Worm (Caenorhabditis elegans) whole organism, early embryonic: Measurements from ENCODE around the gene cks-1.

ENCODE experiments used
- B0310.2 ChIP-seq: sonication (generic microtip); optimal IDR thresholded peaks from 2 replicates; lab custom pipeline; 2016; ENCODE audit warnings: mild to moderate bottlenecking, missing genetic modification characterization, missing compliant biosample characterization
- F13C5.2 ChIP-seq: sonication (generic microtip); optimal IDR thresholded peaks from 2 replicates; lab custom pipeline; 2017; ENCODE audit warnings: mild to moderate bottlenecking, missing genetic modification characterization, inconsistent platforms, missing compliant biosample characterization
- aly-1 ChIP-seq: sonication (generic microtip); optimal IDR thresholded peaks from 2 replicates; lab custom pipeline; 2016; ENCODE audit warnings: missing genetic modification characterization, missing compliant biosample characterization
- ama-1 ChIP-seq: fragments of 150-350 bp; optimal IDR thresholded peaks from 2 replicates; lab custom pipeline; 2014
- ceh-13 ChIP-seq: fragments of 200-800 bp; sonication (Bioruptor generic); optimal IDR thresholded peaks from 2 replicates; lab custom pipeline; 2018; ENCODE audit warnings: mild to moderate bottlenecking, missing genetic modification characterization, missing compliant biosample characterization
- ceh-36 ChIP-seq: sonication (generic microtip); optimal IDR thresholded peaks from 2 replicates; lab custom pipeline; 2016; ENCODE audit warnings: missing genetic modification characterization, inconsistent platforms, missing compliant biosample characterization
- ets-7 ChIP-seq: sonication (generic microtip); optimal IDR thresholded peaks from 2 replicates; lab custom pipeline; 2016; ENCODE audit warnings: missing genotype, missing genetic modification characterization, missing compliant biosample characterization
- flt-1 ChIP-seq: fragments of 200-800 bp; sonication (Bioruptor generic); IDR thresholded peaks from 2 replicates; pipeline ENCODE4 v1.3.6; 2022; ENCODE audit warnings: missing genetic modification characterization, missing compliant biosample characterization
- hmbx-1 ChIP-seq: sonication (generic microtip); optimal IDR thresholded peaks from 2 replicates; lab custom pipeline; 2016; ENCODE audit warnings: mild to moderate bottlenecking, missing genetic modification characterization, missing compliant biosample characterization
- hmg-4 ChIP-seq: fragments of 200-800 bp; sonication (Bioruptor generic); optimal IDR thresholded peaks from 2 replicates; lab custom pipeline; 2018; ENCODE audit warnings: mild to moderate bottlenecking, missing genetic modification characterization, missing compliant biosample characterization
- hnd-1 ChIP-seq: sonication (generic microtip); optimal IDR thresholded peaks from 2 replicates; lab custom pipeline; 2016; ENCODE audit warnings: missing genetic modification characterization, missing compliant biosample characterization
- pes-1 ChIP-seq: fragments of 200-800 bp; sonication (Bioruptor generic); IDR thresholded peaks from 2 replicates; pipeline ENCODE4 v1.3.6; 2022; ENCODE audit warnings: missing genetic modification reagents, missing genetic modification characterization, missing compliant biosample characterization
- scrt-1 ChIP-seq: fragments of 200-800 bp; sonication (Bioruptor generic); IDR thresholded peaks from 2 replicates; pipeline ENCODE4 v1.3.6; 2022; ENCODE audit warnings: missing genetic modification characterization, missing compliant biosample characterization
- sea-1 ChIP-seq: fragments of 200-800 bp; sonication (Bioruptor generic); conservative IDR thresholded peaks from 2 replicates; pipeline ENCODE4 v1.3.6; 2022; ENCODE audit warnings: missing genetic modification characterization, missing compliant biosample characterization
- tbx-11 ChIP-seq: fragments of 200-800 bp; sonication (Bioruptor generic); IDR thresholded peaks from 2 replicates; pipeline ENCODE4 v1.3.6; 2022; ENCODE audit warnings: missing genetic modification characterization, missing compliant biosample characterization
- tbx-37 ChIP-seq: fragments of 200-800 bp; sonication (Bioruptor generic); conservative IDR thresholded peaks from 2 replicates; pipeline ENCODE4 v1.3.6; 2022; ENCODE audit warnings: missing genetic modification reagents, missing genetic modification characterization, missing compliant biosample characterization
- tra-4 ChIP-seq: sonication (generic microtip); optimal IDR thresholded peaks from 2 replicates; lab custom pipeline; 2017; ENCODE audit warnings: missing genetic modification characterization, missing compliant biosample characterization

cks-1 gene

DNA sequence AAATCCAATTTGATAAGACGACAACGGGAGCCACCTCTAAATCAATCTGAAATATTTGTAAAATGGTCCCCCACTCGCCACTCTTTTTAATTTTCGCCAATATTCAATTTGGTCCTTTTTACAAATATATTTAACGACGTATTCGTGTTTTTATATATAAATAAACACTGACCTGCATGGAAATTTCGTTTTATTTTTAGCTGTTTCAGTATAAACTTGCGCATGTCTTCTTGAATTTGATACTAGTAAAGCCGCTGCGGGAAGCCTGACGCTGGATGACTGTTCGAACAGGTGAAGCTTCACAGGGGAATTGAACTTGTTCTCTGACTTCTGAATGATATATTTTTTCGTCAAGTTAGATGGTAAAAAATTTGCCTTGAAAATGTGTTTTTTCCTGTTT is 827 bp downstream of the cks-1 start:
- TF ChIP-seq ceh-36 (tag; lab: Kevin White, UChicago) (no peak), tbx-37 (GFP tag; lab: Robert Waterston, UW) (no peak), aly-1 (no peak), tra-4 (no peak), B0310.2 (tag; lab: Kevin White, UChicago) (no peak), ceh-13 (GFP tag; lab: Kevin White, UChicago) (no peak), F13C5.2 (tag; lab: Kevin White, UChicago) (no peak), flt-1 (GFP tag; lab: Robert Waterston, UW) (no peak)

DNA sequence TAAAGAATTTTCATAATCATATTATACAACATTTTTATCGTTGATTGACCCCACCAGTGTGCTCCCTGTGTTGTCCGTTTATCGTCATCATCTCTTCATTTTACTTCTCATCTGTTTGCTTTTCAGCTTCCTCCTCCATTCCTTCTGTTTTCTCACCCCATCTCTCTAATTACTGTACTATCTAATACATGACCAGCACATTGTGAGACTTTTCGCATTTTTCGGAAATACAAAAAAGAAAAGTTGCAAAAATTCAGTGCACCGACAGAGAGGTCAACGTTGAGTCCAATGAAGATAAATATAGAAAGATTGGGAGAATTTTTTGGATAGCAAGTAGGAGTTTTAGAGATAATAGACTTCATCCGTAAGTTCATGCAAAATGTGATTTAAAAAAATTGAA is 6.2 kb downstream of the cks-1 start:
- TF ChIP-seq scrt-1 = no peak
- TF ChIP-seq sea-1 = no peak
- TF ChIP-seq ets-7 (tag; lab: Kevin White, UChicago) = no peak
- TF ChIP-seq pes-1 = no peak
- TF ChIP-seq ama-1 = no peak
- no peak for TF ChIP-seq ceh-36 (tag; lab: Kevin White, UChicago)
- TF ChIP-seq flt-1 (GFP tag; lab: Robert Waterston, UW) = no peak
- no peak for TF ChIP-seq hmbx-1 (tag; lab: Kevin White, UChicago)
- TF ChIP-seq ceh-13 (GFP tag; lab: Kevin White, UChicago) = no peak
- TF ChIP-seq tbx-37 (GFP tag; lab: Robert Waterston, UW) = no peak
- TF ChIP-seq F13C5.2 (tag; lab: Kevin White, UChicago) = no peak
- no peak for TF ChIP-seq hmg-4
- no peak for TF ChIP-seq tra-4

DNA sequence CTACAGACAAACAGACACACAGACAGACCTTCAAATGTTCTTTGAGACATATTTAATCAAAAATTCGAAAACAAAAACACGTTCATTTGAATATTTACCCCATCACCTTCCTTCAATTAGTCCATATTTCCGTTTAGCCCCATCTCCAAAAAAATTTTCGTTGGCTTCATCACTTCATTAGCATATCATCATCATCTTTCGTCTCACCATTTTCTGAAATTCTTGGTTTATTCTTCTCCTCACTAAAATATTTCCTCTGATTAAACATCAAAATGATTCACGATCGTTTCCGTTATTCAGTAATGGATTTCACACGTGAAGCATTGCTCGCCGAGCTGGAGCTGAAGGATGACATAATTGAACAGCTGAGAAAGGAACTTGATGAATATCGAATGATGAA is 6.9 kb downstream of the cks-1 start, which contains the start of gene pkg-2:
pkg-2 (plus strand) TSS at position 301 of the 400 bp plus-strand sequence.
- no peak for TF ChIP-seq F13C5.2 (tag; lab: Kevin White, UChicago)
- TF ChIP-seq hnd-1 (tag; lab: Kevin White, UChicago) = no peak
- TF ChIP-seq ceh-13 (GFP tag; lab: Kevin White, UChicago) = no peak
- no peak for TF ChIP-seq hmg-4
- no peak for TF ChIP-seq ets-7 (tag; lab: Kevin White, UChicago)
- no peak for TF ChIP-seq flt-1 (GFP tag; lab: Robert Waterston, UW)
- TF ChIP-seq tbx-37 (GFP tag; lab: Robert Waterston, UW) = no peak
- TF ChIP-seq tbx-11 = no peak
- no peak for TF ChIP-seq ama-1
- no peak for TF ChIP-seq B0310.2 (tag; lab: Kevin White, UChicago)
- no peak for TF ChIP-seq hmbx-1 (tag; lab: Kevin White, UChicago)
- no peak for TF ChIP-seq ceh-36 (tag; lab: Kevin White, UChicago)
- no peak for TF ChIP-seq aly-1
- no peak for TF ChIP-seq scrt-1
- no peak for TF ChIP-seq sea-1
- no peak for TF ChIP-seq tra-4
- no peak for TF ChIP-seq pes-1

DNA sequence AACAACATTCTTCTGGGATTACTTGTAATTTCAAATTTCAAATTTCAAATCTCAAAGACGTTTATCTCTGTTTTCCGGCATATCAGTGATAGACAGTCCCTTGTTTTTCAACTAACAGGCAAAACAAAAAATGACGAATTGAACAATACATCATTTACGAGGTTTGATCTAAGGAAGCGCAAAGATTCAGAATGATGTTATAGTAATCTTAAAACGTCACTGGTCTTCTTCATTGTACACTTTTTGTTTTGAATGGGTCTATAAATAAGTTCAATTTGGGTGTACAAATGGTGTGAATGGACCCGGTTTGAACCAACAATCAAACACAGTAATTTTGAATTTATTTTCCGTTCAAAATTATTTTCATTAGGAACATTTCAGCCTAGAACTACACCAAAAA is 10.3 kb downstream of the cks-1 start:
- no peak for TF ChIP-seq F13C5.2 (tag; lab: Kevin White, UChicago)
- TF ChIP-seq aly-1 = no peak
- TF ChIP-seq hmg-4 = no peak
- no peak for TF ChIP-seq tra-4
- no peak for TF ChIP-seq pes-1
- no peak for TF ChIP-seq flt-1 (GFP tag; lab: Robert Waterston, UW)
- TF ChIP-seq ceh-13 (GFP tag; lab: Kevin White, UChicago) = no peak
- TF ChIP-seq hmbx-1 (tag; lab: Kevin White, UChicago) = no peak
- no peak for TF ChIP-seq B0310.2 (tag; lab: Kevin White, UChicago)
- TF ChIP-seq sea-1 = no peak
- no peak for TF ChIP-seq scrt-1
- TF ChIP-seq tbx-11 = no peak
- TF ChIP-seq ceh-36 (tag; lab: Kevin White, UChicago) = no peak
- no peak for TF ChIP-seq ama-1
- TF ChIP-seq tbx-37 (GFP tag; lab: Robert Waterston, UW) = no peak
- no peak for TF ChIP-seq ets-7 (tag; lab: Kevin White, UChicago)
- TF ChIP-seq hnd-1 (tag; lab: Kevin White, UChicago) = no peak

DNA sequence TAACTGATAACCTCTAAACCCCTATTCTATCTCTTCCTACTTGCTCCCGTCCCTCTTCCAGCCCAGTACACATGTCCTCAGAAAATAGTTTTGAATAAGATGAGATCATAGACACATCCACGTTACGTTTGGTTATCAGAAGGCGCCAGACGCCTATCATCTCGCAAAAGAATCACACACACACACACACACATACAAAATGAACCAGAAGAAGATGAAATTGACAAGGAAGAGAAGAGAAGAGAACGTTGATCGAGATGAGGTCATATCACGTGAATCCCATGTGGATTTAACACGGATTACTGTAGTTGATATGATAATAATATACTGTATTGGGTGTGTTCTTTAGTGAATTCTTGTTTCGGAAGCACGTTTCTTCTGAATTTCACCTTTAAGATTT is 12.3 kb downstream of the cks-1 start:
- no peak for TF ChIP-seq sea-1
- no peak for TF ChIP-seq aly-1
- TF ChIP-seq scrt-1 = no peak
- TF ChIP-seq pes-1 = no peak
- TF ChIP-seq ceh-36 (tag; lab: Kevin White, UChicago) = no peak
- no peak for TF ChIP-seq tbx-37 (GFP tag; lab: Robert Waterston, UW)
- TF ChIP-seq tbx-11 = no peak
- TF ChIP-seq hmg-4 = no peak
- TF ChIP-seq B0310.2 (tag; lab: Kevin White, UChicago) = no peak
- TF ChIP-seq F13C5.2 (tag; lab: Kevin White, UChicago) = no peak

DNA sequence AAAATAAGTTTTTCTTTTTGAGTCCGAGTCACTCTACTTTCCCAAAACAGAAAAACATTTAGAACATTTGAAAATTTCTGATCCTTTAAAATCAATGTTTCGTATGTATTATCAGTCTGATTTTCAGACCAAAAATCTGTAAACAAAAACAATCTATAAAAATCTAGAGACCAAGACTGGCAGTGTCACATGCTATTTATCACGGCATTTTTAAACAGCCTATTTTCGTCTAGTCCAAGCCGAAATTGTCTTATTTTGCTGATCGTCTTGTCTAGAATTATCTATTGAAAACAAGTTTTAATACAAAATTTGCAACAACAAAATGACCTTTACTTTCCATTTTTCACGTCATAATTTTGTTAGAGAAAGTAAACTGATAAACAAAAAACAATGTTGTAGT is 12.9 kb downstream of the cks-1 start:
- TF ChIP-seq hmg-4 (no peak), tbx-11 (no peak), tbx-37 (GFP tag; lab: Robert Waterston, UW) (no peak), ceh-36 (tag; lab: Kevin White, UChicago) (no peak), scrt-1 (no peak), hmbx-1 (tag; lab: Kevin White, UChicago) (no peak), F13C5.2 (tag; lab: Kevin White, UChicago) (no peak), ceh-13 (GFP tag; lab: Kevin White, UChicago) (no peak), B0310.2 (tag; lab: Kevin White, UChicago) (no peak), ama-1 (no peak), pes-1 (no peak), aly-1 (no peak)

DNA sequence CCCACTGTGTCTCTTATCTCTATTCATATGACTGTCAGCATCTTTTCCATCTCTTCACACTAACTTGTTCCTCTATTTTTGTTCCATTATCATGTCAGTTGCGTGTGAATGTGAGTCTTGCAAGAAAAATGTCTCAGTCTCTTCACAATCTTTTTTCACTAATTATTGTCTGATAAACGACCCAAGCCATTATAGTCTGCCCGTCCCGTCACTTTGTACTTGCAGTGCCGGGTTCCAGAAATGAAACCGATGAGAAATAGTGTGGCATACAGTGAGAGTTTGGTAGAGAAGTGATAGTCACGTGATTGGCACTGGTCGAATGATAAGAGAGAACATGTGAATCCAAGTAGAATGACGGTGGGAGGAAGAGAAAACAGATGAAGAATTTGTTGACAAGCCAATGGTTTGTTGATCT is 13.9 kb downstream of the cks-1 start:
- TF ChIP-seq pes-1 = no peak
- TF ChIP-seq tra-4 = no peak
- no peak for TF ChIP-seq hnd-1 (tag; lab: Kevin White, UChicago)
- no peak for TF ChIP-seq B0310.2 (tag; lab: Kevin White, UChicago)
- TF ChIP-seq ama-1 = no peak
- no peak for TF ChIP-seq tbx-11
- TF ChIP-seq ceh-36 (tag; lab: Kevin White, UChicago) = no peak
- no peak for TF ChIP-seq F13C5.2 (tag; lab: Kevin White, UChicago)
- no peak for TF ChIP-seq ets-7 (tag; lab: Kevin White, UChicago)
- TF ChIP-seq flt-1 (GFP tag; lab: Robert Waterston, UW) = no peak
- TF ChIP-seq scrt-1 = no peak
- TF ChIP-seq aly-1 = no peak

DNA sequence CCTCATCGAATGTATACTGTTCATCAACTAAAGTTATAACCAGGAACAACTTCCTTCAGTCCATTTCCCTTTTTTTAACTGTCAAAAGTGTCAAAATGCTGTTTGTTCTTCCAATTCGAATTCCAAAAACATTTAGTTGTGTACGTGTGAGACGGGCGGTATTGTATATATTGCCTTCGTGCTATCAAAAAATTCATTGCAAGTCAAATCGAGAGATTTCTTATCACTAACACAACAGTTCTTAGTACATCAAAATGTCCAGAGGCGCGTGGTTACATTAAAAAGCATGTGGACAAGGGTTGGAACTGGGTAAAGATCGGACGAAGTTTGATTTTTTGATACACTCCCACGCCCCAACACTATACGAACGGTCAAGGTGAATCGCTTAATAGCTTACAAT is 14.6 kb downstream of the cks-1 start:
- TF ChIP-seq scrt-1 (no peak), F13C5.2 (tag; lab: Kevin White, UChicago) (no peak), hmg-4 (no peak), B0310.2 (tag; lab: Kevin White, UChicago) (no peak), hnd-1 (tag; lab: Kevin White, UChicago) (no peak), ceh-13 (GFP tag; lab: Kevin White, UChicago) (no peak), pes-1 (no peak), ceh-36 (tag; lab: Kevin White, UChicago) (no peak), aly-1 (no peak), ets-7 (tag; lab: Kevin White, UChicago) (no peak)
